Worm (Caenorhabditis elegans) whole organism, young adult: Measurements from ENCODE around the gene Y48C3A.20.

ENCODE experiments used
- B0035.1 ChIP-seq: sonication (generic microtip); optimal IDR thresholded peaks from 2 replicates; lab custom pipeline; 2016; ENCODE audit warnings: missing genetic modification characterization, mild to moderate bottlenecking, missing compliant biosample characterization, missing genotype, missing genetic modification reagents
- B0336.3 ChIP-seq: fragments of 200-800 bp; sonication (Bioruptor generic); IDR thresholded peaks from 2 replicates; pipeline ENCODE4 v1.3.6; 2022; ENCODE audit warnings: missing genetic modification characterization, missing compliant biosample characterization
- F10E7.11 ChIP-seq: sonication (generic microtip); optimal IDR thresholded peaks from 2 replicates; lab custom pipeline; 2017; ENCODE audit warnings: mild to moderate bottlenecking, missing genetic modification characterization, moderate library complexity, missing compliant biosample characterization
- F22D6.2 ChIP-seq: sonication (generic microtip); optimal IDR thresholded peaks from 2 replicates; lab custom pipeline; 2016; ENCODE audit warnings: mild to moderate bottlenecking, missing genetic modification characterization, missing compliant biosample characterization
- F33H1.4 ChIP-seq: fragments of 200-800 bp; sonication (Bioruptor generic); IDR thresholded peaks from 2 replicates; pipeline ENCODE4 v1.3.6; 2022; ENCODE audit warnings: missing genetic modification reagents, missing genetic modification characterization, missing compliant biosample characterization
- F49E8.2 ChIP-seq: sonication (generic microtip); optimal IDR thresholded peaks from 3 replicates; lab custom pipeline; 2017; ENCODE audit warnings: missing genetic modification characterization, mild to moderate bottlenecking, missing compliant biosample characterization, antibody characterized with exemption, moderate library complexity; ENCODE audit not compliant: insufficient read depth
- F52B5.7 ChIP-seq: sonication (generic microtip); optimal IDR thresholded peaks from 2 replicates; lab custom pipeline; 2016; ENCODE audit warnings: mild to moderate bottlenecking, missing genetic modification characterization, missing compliant biosample characterization
- F57C9.4 ChIP-seq: sonication (generic microtip); optimal IDR thresholded peaks from 2 replicates; lab custom pipeline; 2017; ENCODE audit warnings: mild to moderate bottlenecking, missing genetic modification characterization, missing compliant biosample characterization
- K12H6.12 ChIP-seq: fragments of 200-800 bp; sonication (Bioruptor generic); optimal IDR thresholded peaks from 2 replicates; lab custom pipeline; 2018; ENCODE audit warnings: mild to moderate bottlenecking, missing genetic modification characterization, missing compliant biosample characterization
- ZK185.1 ChIP-seq: sonication (generic microtip); optimal IDR thresholded peaks from 2 replicates; lab custom pipeline; 2016; ENCODE audit warnings: mild to moderate bottlenecking, missing genetic modification characterization, missing compliant biosample characterization; ENCODE audit not compliant: poor library complexity, severe bottlenecking
- athp-1 ChIP-seq: sonication (generic microtip); optimal IDR thresholded peaks from 2 replicates; lab custom pipeline; 2017; ENCODE audit warnings: mild to moderate bottlenecking, missing genetic modification characterization, missing compliant biosample characterization
- attf-3 ChIP-seq: fragments of 200-800 bp; sonication (Bioruptor generic); conservative IDR thresholded peaks from 2 replicates; pipeline ENCODE4 v1.3.6; 2022; ENCODE audit warnings: missing genetic modification reagents, missing genetic modification characterization, missing compliant biosample characterization
- ceh-100 ChIP-seq: fragments of 200-800 bp; sonication (Bioruptor generic); IDR thresholded peaks from 2 replicates; pipeline ENCODE4 v1.3.6; 2022; ENCODE audit warnings: missing genetic modification reagents, missing genetic modification characterization, missing compliant biosample characterization
- ceh-79 ChIP-seq: sonication (generic microtip); optimal IDR thresholded peaks from 2 replicates; lab custom pipeline; 2017; ENCODE audit warnings: mild to moderate bottlenecking, missing genetic modification characterization, missing compliant biosample characterization
- chd-7 ChIP-seq: sonication (generic microtip); optimal IDR thresholded peaks from 2 replicates; lab custom pipeline; 2016; ENCODE audit warnings: mild to moderate bottlenecking, missing genetic modification characterization, moderate library complexity, missing compliant biosample characterization
- die-1 ChIP-seq: sonication (generic microtip); optimal IDR thresholded peaks from 2 replicates; lab custom pipeline; 2016; ENCODE audit warnings: missing genotype, mild to moderate bottlenecking, missing genetic modification characterization, missing compliant biosample characterization
- dpff-1 ChIP-seq: sonication (generic microtip); optimal IDR thresholded peaks from 2 replicates; lab custom pipeline; 2017; ENCODE audit warnings: mild to moderate bottlenecking, missing genetic modification characterization, missing compliant biosample characterization
- ekl-4 ChIP-seq: fragments of 200-800 bp; sonication (Bioruptor generic); IDR thresholded peaks from 2 replicates; pipeline ENCODE4 v1.3.6; 2022; ENCODE audit warnings: missing genetic modification reagents, missing genetic modification characterization, missing compliant biosample characterization
- ets-4 ChIP-seq: fragments of 200-800 bp; sonication (Bioruptor generic); optimal IDR thresholded peaks from 2 replicates; lab custom pipeline; 2018; ENCODE audit warnings: mild to moderate bottlenecking, missing genetic modification characterization, missing compliant biosample characterization
- gei-17 ChIP-seq: fragments of 200-800 bp; sonication (Bioruptor generic); optimal IDR thresholded peaks from 2 replicates; lab custom pipeline; 2018; ENCODE audit warnings: mild to moderate bottlenecking, missing genetic modification characterization, missing compliant biosample characterization
- hmg-1.2 ChIP-seq: fragments of 200-800 bp; sonication (Bioruptor generic); IDR thresholded peaks from 2 replicates; pipeline ENCODE4 v1.3.6; 2022; ENCODE audit warnings: missing genetic modification reagents, missing genetic modification characterization, missing compliant biosample characterization
- hrde-1 ChIP-seq: sonication (generic microtip); optimal IDR thresholded peaks from 2 replicates; lab custom pipeline; 2016; ENCODE audit warnings: missing genetic modification characterization, mild to moderate bottlenecking, missing compliant biosample characterization, moderate library complexity, missing genotype, missing genetic modification reagents, borderline replicate concordance
- lag-1 ChIP-seq: fragments of 200-800 bp; sonication (Bioruptor generic); IDR thresholded peaks from 2 replicates; pipeline ENCODE4 v1.3.6; 2022; ENCODE audit warnings: missing genetic modification reagents, missing genetic modification characterization, missing compliant biosample characterization
- let-526 ChIP-seq: fragments of 200-800 bp; sonication (Bioruptor generic); IDR thresholded peaks from 2 replicates; pipeline ENCODE4 v1.3.6; 2022; ENCODE audit warnings: missing genetic modification reagents, missing genetic modification characterization, missing compliant biosample characterization
- let-607 ChIP-seq, 2 experiments: fragments of 200-800 bp in 1 of 2; sonication (Bioruptor generic) in 1 of 2; sonication (generic microtip) in 1 of 2; optimal IDR thresholded peaks; 2 replicates each; lab custom pipeline; 2016 to 2018; ENCODE audit warnings: mild to moderate bottlenecking in 2 of 2, missing compliant biosample characterization in 2 of 2, missing genetic modification characterization in 2 of 2, moderate library complexity in 2 of 2, missing genotype in 1 of 2
- lin-26 ChIP-seq: fragments of 200-800 bp; sonication (Bioruptor generic); IDR thresholded peaks from 2 replicates; pipeline ENCODE4 v1.3.6; 2022; ENCODE audit warnings: missing genetic modification reagents, missing genetic modification characterization, missing compliant biosample characterization
- lin-35 ChIP-seq, 3 experiments: fragments of 150-350 bp in 2 of 3; sonication (generic microtip) in 1 of 3; optimal IDR thresholded peaks; 2 replicates each; lab custom pipeline; 2014 to 2018; ENCODE audit warnings: missing biosample characterization in 3 of 3, missing genetic modification characterization in 3 of 3, missing genetic modification reagents in 3 of 3
- lsl-1 ChIP-seq: fragments of 200-800 bp; sonication (Bioruptor generic); optimal IDR thresholded peaks from 2 replicates; lab custom pipeline; 2018; ENCODE audit warnings: mild to moderate bottlenecking, missing genetic modification characterization, moderate library complexity, missing compliant biosample characterization
- madf-8 ChIP-seq: fragments of 200-800 bp; sonication (Bioruptor generic); conservative IDR thresholded peaks from 2 replicates; pipeline ENCODE4 v1.3.6; 2022; ENCODE audit warnings: missing genetic modification reagents, missing genetic modification characterization, missing compliant biosample characterization
- nfya-1 ChIP-seq: sonication (generic microtip); optimal IDR thresholded peaks from 2 replicates; lab custom pipeline; 2017; ENCODE audit warnings: antibody characterized with exemption, missing compliant biosample characterization, missing genetic modification characterization, borderline replicate concordance; ENCODE audit not compliant: insufficient read depth
- nfya-2 ChIP-seq: fragments of 200-800 bp; sonication (Bioruptor generic); IDR thresholded peaks from 2 replicates; pipeline ENCODE4 v1.3.6; 2022; ENCODE audit warnings: missing genetic modification reagents, missing genetic modification characterization, missing compliant biosample characterization
- nhr-179 ChIP-seq: sonication (generic microtip); optimal IDR thresholded peaks from 2 replicates; lab custom pipeline; 2016; ENCODE audit warnings: mild to moderate bottlenecking, missing genetic modification characterization, missing compliant biosample characterization
- nhr-90 ChIP-seq: sonication (generic microtip); optimal IDR thresholded peaks from 2 replicates; lab custom pipeline; 2016; ENCODE audit warnings: missing genotype, mild to moderate bottlenecking, missing genetic modification characterization, missing compliant biosample characterization
- pbrm-1 ChIP-seq: fragments of 200-800 bp; sonication (Bioruptor generic); IDR thresholded peaks from 2 replicates; pipeline ENCODE4 v1.3.6; 2022; ENCODE audit warnings: missing genetic modification reagents, missing genetic modification characterization, missing compliant biosample characterization
- snpc-1.3 ChIP-seq: sonication (generic microtip); optimal IDR thresholded peaks from 2 replicates; lab custom pipeline; 2017; ENCODE audit warnings: missing genetic modification characterization, mild to moderate bottlenecking, missing compliant biosample characterization, antibody characterized with exemption, moderate library complexity, missing genotype, missing genetic modification reagents; ENCODE audit not compliant: insufficient read depth
- snpc-4 ChIP-seq, 5 experiments: fragments of 150-350 bp in 1 of 5; sonication (generic microtip) in 4 of 5; optimal IDR thresholded peaks; 2 replicates each; lab custom pipeline; 2014 to 2018; ENCODE audit warnings: missing genetic modification characterization in 5 of 5, missing biosample characterization in 3 of 5, antibody characterized with exemption in 2 of 5, mild to moderate bottlenecking in 2 of 5, missing compliant biosample characterization in 2 of 5, missing genotype in 2 of 5, moderate library complexity in 2 of 5, missing genetic modification reagents in 1 of 5
- tbx-9 ChIP-seq: sonication (generic microtip); optimal IDR thresholded peaks from 2 replicates; lab custom pipeline; 2016; ENCODE audit warnings: borderline replicate concordance, missing genetic modification characterization, inconsistent platforms, missing compliant biosample characterization
- xnd-1 ChIP-seq: sonication (generic microtip); optimal IDR thresholded peaks from 2 replicates; lab custom pipeline; 2016; ENCODE audit warnings: missing genotype, missing genetic modification reagents, missing genetic modification characterization, missing compliant biosample characterization
- zfh-2 ChIP-seq: fragments of 200-800 bp; sonication (Bioruptor generic); conservative IDR thresholded peaks from 2 replicates; pipeline ENCODE4 v1.3.6; 2022; ENCODE audit warnings: missing genetic modification reagents, missing genetic modification characterization, missing compliant biosample characterization
- ztf-22 ChIP-seq: fragments of 200-800 bp; sonication (Bioruptor generic); optimal IDR thresholded peaks from 2 replicates; lab custom pipeline; 2018; ENCODE audit warnings: mild to moderate bottlenecking, missing genetic modification characterization, moderate library complexity, missing compliant biosample characterization
- ztf-28 ChIP-seq: fragments of 200-800 bp; sonication (Bioruptor generic); IDR thresholded peaks from 2 replicates; pipeline ENCODE4 v1.3.6; 2022; ENCODE audit warnings: missing genetic modification reagents, missing genetic modification characterization, missing compliant biosample characterization

Y48C3A.20 gene

ce11 chrII:13334966-13335698 is 34.3 kb upstream of the Y48C3A.20 start (continued):
- TF ChIP-seq pbrm-1 (peak; percentile 56; the same call in 1 of the 2 replicates), ceh-100 (GFP tag; lab: Robert Waterston, UW) (no peak), athp-1 (no peak), F57C9.4 (tag; lab: Kevin White, UChicago) (no peak), snpc-1.3 (tag; lab: Kevin White, UChicago) (no peak), nhr-179 (no peak), F49E8.2 (tag; lab: Kevin White, UChicago) (no peak), ZK185.1 (no peak)

DNA sequence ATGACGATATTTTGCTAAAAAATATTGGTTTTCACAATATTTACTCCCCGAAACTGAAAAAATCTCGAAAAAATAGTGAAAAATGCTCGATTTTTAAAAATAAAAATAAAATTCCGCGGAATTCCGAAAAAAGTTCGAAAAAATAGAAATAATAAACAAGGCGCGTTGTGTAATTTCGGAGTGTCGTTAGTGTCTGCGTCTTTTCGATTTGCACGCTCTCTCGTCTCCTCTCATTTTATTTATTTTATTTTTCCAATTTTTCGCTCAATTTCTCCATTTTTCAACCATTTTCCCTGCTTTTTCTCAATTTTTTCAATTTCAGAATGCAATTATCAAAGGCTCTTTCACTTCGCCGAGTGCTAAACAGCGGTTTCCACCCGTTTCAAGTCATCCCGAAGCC is 31.4 kb upstream of the Y48C3A.20 start, which contains the start of gene mrpl-20:
TSS of gene mrpl-20 (plus strand) at position 323 of the 400 bp plus-strand sequence.
- TF ChIP-seq nhr-90 (tag; lab: Kevin White, UChicago), result no peak
- peak; percentile 96 for TF ChIP-seq hmg-1.2
- peak; percentile 93 for TF ChIP-seq attf-3 (GFP tag; lab: Robert Waterston, UW)
- TF ChIP-seq, all 124 proteins: peak for 2

DNA sequence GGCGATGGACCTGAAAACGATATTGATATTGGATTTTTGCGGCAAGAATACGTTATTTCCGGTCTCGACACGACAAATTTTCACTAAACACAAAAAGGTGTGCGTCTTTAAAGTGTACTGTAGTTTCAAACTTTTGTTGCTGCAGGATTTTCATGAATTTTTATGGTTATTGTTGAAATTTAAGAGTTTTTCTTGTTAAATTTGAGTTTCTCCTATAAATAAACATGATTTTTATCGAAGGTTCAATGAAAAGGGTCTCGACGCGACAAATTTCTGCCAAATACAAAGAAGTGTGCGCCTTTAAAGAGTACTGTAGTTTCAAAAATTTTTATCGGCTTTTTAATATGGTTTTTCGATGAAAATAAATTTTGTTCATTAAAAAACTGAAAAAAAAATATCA is 29.4 kb upstream of the Y48C3A.20 start:
- TF ChIP-seq chd-7, result no peak
- no peak; the same call in 1 of the 2 replicates for TF ChIP-seq madf-8 (GFP tag; lab: Robert Waterston, UW)
- no peak for TF ChIP-seq F52B5.7 (tag; lab: Kevin White, UChicago)
- no peak for TF ChIP-seq F10E7.11 (tag; lab: Kevin White, UChicago)
- no peak for TF ChIP-seq ztf-22 (GFP tag; lab: Kevin White, UChicago)
- TF ChIP-seq nhr-90 (tag; lab: Kevin White, UChicago), result no peak
- peak; percentile 31 for TF ChIP-seq xnd-1 (tag; lab: Kevin White, UChicago)
- no peak for TF ChIP-seq snpc-4 (GFP tag; optimal IDR thresholded peaks at IDR 0.05; lab: Kevin White, UChicago)
- TF ChIP-seq snpc-4 (tag; optimal IDR thresholded peaks at IDR 0.05; lab: Kevin White, UChicago), result no peak
- no peak for TF ChIP-seq ztf-28 (GFP tag; lab: Robert Waterston, UW)
- TF ChIP-seq lin-26 (GFP tag; lab: Robert Waterston, UW), result no peak
- no peak for TF ChIP-seq nfya-2
- TF ChIP-seq lsl-1 (GFP tag; lab: Kevin White, UChicago), result peak; percentile 81
- no peak for TF ChIP-seq ets-4 (GFP tag; lab: Kevin White, UChicago)
- TF ChIP-seq lag-1 (GFP tag; lab: Robert Waterston, UW), result no peak
- no peak for TF ChIP-seq hrde-1
- TF ChIP-seq F22D6.2 (tag; lab: Kevin White, UChicago), result no peak
- TF ChIP-seq let-526 (GFP tag; lab: Robert Waterston, UW), result no peak
- 0 out of 2 replicates have a peak, but pooled peaks have one; percentile 13 for TF ChIP-seq attf-3 (GFP tag; lab: Robert Waterston, UW)
- TF ChIP-seq F33H1.4 (GFP tag; lab: Robert Waterston, UW), result peak; percentile 68
- no peak for TF ChIP-seq B0035.1 (tag; lab: Kevin White, UChicago)
- TF ChIP-seq ZK185.1, result no peak
- TF ChIP-seq F49E8.2 (tag; lab: Kevin White, UChicago), result no peak
- no peak for TF ChIP-seq snpc-1.3 (tag; lab: Kevin White, UChicago)
- no peak for TF ChIP-seq tbx-9 (tag; lab: Kevin White, UChicago)
- TF ChIP-seq gei-17 (GFP tag; lab: Kevin White, UChicago), result no peak
- TF ChIP-seq lin-35 (GFP tag; optimal IDR thresholded peaks at IDR 0.05; lab: Kevin White, UChicago), result no peak
- TF ChIP-seq dpff-1, result no peak
- TF ChIP-seq die-1 (tag; lab: Kevin White, UChicago), result no peak
- TF ChIP-seq zfh-2 (GFP tag; lab: Robert Waterston, UW), result no peak
- TF ChIP-seq ekl-4 (GFP tag; lab: Robert Waterston, UW), result no peak
- no peak for TF ChIP-seq let-607 (tag; optimal IDR thresholded peaks at IDR 0.05; lab: Kevin White, UChicago)
- TF ChIP-seq B0336.3 (GFP tag; lab: Robert Waterston, UW), result no peak
- TF ChIP-seq K12H6.12, result no peak
- no peak for TF ChIP-seq nfya-1 (tag; lab: Kevin White, UChicago)
- no peak for TF ChIP-seq ceh-79 (tag; lab: Kevin White, UChicago)
